Fruit fly (Drosophila melanogaster): ENCODE measurements around the gene papi.

papi gene

DNA sequence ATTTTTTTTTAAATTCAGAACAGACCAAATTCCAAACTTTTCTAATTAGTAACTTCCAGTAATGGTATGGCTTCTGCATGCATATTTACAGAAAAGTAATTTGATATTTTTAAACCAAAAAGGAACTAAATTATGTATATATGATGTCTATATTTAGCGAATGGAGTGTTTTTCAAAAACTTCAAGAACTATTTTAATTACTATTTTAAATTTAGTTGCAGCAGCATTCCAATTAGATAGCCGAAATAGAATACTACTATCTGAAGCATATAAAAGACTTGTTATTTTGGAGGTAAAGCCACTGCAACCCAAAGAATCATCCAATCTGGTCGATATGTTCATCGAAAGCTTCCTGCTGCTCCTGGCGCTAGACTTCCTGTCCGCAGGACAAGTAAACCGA is 32.2 kb downstream of the papi start, which contains the start of gene CG17234:
CG17234 (plus strand) TSS at position 301 of the 400 bp plus-strand sequence.
- TF ChIP-seq ttk (optimal IDR thresholded peaks at IDR 0.05) (no peak), psq (optimal IDR thresholded peaks at IDR 0.05) (no peak), h (optimal IDR thresholded peaks at IDR 0.05) (no peak), Myc (optimal IDR thresholded peaks at IDR 0.05) (no peak), Sin3A (optimal IDR thresholded peaks at IDR 0.05) (no peak), insv (optimal IDR thresholded peaks at IDR 0.05) (no peak)

DNA sequence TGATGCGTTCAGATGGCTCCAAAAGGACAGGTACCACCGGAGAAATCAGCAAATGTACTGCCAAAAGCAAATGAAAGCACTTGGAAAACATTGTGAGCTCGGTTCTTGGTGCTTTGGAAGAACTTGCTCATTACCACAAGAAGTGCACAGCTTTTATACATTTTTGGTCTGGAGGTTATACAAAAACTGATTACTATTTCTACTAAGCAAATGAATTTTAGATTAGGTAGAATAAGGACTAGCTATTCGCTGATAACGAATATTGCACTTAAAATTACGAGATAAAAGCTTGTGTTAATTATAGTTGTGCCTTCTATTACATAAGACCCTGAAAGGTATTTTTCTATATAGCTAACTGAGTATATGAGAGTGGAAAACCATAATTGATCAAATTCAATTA is 34.4 kb downstream of the papi start, which contains the start of gene Send1:
Send1 (minus strand) TSS at position 101 of the 400 bp plus-strand sequence.
- TF ChIP-seq insv (optimal IDR thresholded peaks at IDR 0.05) = no peak
- no peak for TF ChIP-seq Myc (optimal IDR thresholded peaks at IDR 0.05)
- no peak for TF ChIP-seq h (optimal IDR thresholded peaks at IDR 0.05)
- no peak for TF ChIP-seq ttk (optimal IDR thresholded peaks at IDR 0.05)
- no peak for TF ChIP-seq psq (optimal IDR thresholded peaks at IDR 0.05)
- TF ChIP-seq Sin3A (optimal IDR thresholded peaks at IDR 0.05) = no peak

DNA sequence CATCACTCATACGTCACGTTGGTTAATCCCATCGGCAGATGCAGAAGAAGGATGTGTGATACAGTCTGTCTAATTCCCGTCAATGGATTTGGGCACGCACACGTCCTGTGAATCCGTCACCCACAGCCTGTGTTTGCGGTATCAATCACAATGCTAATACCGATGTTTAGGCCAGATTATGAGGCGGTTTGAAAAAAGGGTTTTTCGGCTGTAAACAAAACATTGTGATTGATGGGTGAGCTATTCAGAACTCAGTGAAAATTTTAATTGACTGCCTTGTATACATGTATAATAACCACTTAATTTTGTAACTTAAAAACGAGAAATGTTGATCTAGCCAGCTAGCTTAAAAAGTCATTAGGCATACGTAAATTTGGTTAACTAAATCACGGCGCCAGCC is 42.6 kb downstream of the papi start, which contains the start of gene CG4270:
CG4270 (plus strand) TSS at position 301 of the 400 bp plus-strand sequence.
- TF ChIP-seq psq (optimal IDR thresholded peaks at IDR 0.05) (no peak), insv (optimal IDR thresholded peaks at IDR 0.05) (no peak), Sin3A (optimal IDR thresholded peaks at IDR 0.05) (no peak), Myc (optimal IDR thresholded peaks at IDR 0.05) (no peak), ttk (optimal IDR thresholded peaks at IDR 0.05) (no peak), h (optimal IDR thresholded peaks at IDR 0.05) (no peak)

DNA sequence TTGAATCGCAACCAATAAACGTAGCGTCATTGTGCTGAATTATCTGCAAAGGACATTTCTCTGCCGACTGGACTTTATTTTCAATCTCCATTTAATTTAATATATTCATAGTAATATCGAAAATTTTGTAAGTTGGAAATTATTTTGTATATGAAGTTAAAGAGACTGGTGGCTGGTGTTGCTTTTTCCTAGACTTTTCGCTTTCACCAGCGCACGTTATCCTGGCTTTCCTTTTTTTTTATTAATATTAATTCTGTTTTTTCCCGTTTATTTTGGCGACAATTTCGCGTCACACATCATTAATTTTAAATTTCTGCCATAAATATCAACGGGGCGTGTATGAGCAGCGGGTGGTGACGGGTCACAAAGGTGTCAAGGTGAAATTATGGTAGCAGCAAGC is 44.7 kb downstream of the papi start, which contains the start of gene CG34049:
CG34049 (minus strand) TSS at position 101 of the 400 bp plus-strand sequence.
- TF ChIP-seq insv (optimal IDR thresholded peaks at IDR 0.05) = no peak
- no peak for TF ChIP-seq psq (optimal IDR thresholded peaks at IDR 0.05)
- TF ChIP-seq ttk (optimal IDR thresholded peaks at IDR 0.05) = no peak
- no peak for TF ChIP-seq Sin3A (optimal IDR thresholded peaks at IDR 0.05)
- TF ChIP-seq h (optimal IDR thresholded peaks at IDR 0.05) = no peak
- no peak for TF ChIP-seq Myc (optimal IDR thresholded peaks at IDR 0.05)

dm6 chr2L:2269040-2269439 is 48.5 kb downstream of the papi start, which contains the start of gene CG17242:
Gene CG17242 (minus strand): TSS chr2L:2269140.
- TF ChIP-seq insv (optimal IDR thresholded peaks at IDR 0.05) (no peak), ttk (optimal IDR thresholded peaks at IDR 0.05) (no peak), Sin3A (optimal IDR thresholded peaks at IDR 0.05) (no peak), h (optimal IDR thresholded peaks at IDR 0.05) (no peak), Myc (optimal IDR thresholded peaks at IDR 0.05) (no peak), psq (optimal IDR thresholded peaks at IDR 0.05) (no peak)

Data from Kc167 (cell line).